Fruit fly (Drosophila melanogaster) whole organism, prepupa: ENCODE results near the gene Hacd2.

Experiments used
- CG10669 ChIP-seq: fragments of 200-800 bp; sonication (Bioruptor generic); optimal IDR thresholded peaks from 3 replicates; lab custom pipeline; 2018; ENCODE audit warnings: missing biosample characterization, mild to moderate bottlenecking, missing genetic modification characterization, moderate library complexity
- CG11294 ChIP-seq: fragments of 200-800 bp; sonication (Bioruptor generic); IDR thresholded peaks from 2 replicates; pipeline ENCODE4 v1.3.6; 2022; ENCODE audit warnings: missing biosample characterization, missing genetic modification characterization
- CG4318 ChIP-seq: fragments of 200-800 bp; sonication (Bioruptor generic); optimal IDR thresholded peaks from 3 replicates; lab custom pipeline; 2017; ENCODE audit warnings: missing biosample characterization, mild to moderate bottlenecking, missing genetic modification characterization
- CG6163 ChIP-seq: fragments of 200-800 bp; sonication (Bioruptor generic); IDR thresholded peaks from 3 replicates; pipeline ENCODE4 v1.3.6; 2022; ENCODE audit warnings: missing biosample characterization, missing genetic modification characterization
- Hr39 ChIP-seq: fragments of 200-800 bp; sonication (Bioruptor generic); optimal IDR thresholded peaks from 2 replicates; lab custom pipeline; 2016; ENCODE audit warnings: missing biosample characterization, missing genetic modification characterization
- fd85E ChIP-seq: fragments of 200-800 bp; sonication (Bioruptor generic); optimal IDR thresholded peaks from 3 replicates; lab custom pipeline; 2016; ENCODE audit warnings: missing biosample characterization, missing genetic modification characterization
- ss ChIP-seq, 2 experiments: fragments of 200-800 bp; sonication (Bioruptor generic); optimal IDR thresholded peaks; 2 replicates in 1 of 2; 3 replicates in 1 of 2; lab custom pipeline; 2017 to 2018; ENCODE audit warnings: mild to moderate bottlenecking in 2 of 2, missing biosample characterization in 2 of 2, missing genetic modification characterization in 2 of 2, moderate library complexity in 1 of 2

DNA sequence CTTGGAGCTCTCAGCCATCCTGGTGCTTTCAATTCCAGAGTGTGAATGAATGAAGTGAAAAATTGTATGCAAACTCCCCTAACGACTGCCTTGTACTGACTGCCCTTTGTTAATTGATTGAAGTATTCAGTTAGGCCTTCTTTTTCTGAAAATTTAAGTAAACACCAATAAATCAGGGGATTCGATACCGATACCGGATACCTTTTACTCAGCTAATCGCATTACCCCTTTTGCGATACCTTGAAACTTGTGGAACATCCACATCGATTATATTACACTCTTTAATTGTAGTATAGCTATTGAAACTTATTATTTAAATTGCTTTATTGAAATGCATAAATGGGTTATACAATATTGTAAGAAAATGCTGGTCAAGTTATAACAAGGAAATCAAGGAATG, 49.4 kb downstream of the Hacd2 start, which contains the start of gene CG16957:
- no peak for TF ChIP-seq ss (GFP tag; optimal IDR thresholded peaks at IDR 0.05; lab: Kevin White, UChicago)
- no peak for TF ChIP-seq CG6163 (GFP tag; lab: Robert Waterston, UW)
- TF ChIP-seq CG10669 (GFP tag; lab: Kevin White, UChicago): no peak
- TF ChIP-seq CG4318 (GFP tag; lab: Kevin White, UChicago): no peak
- TF ChIP-seq CG11294 (GFP tag; lab: Robert Waterston, UW): no peak
- no peak for TF ChIP-seq Hr39
- TF ChIP-seq fd85E (GFP tag; lab: Kevin White, UChicago): no peak
